Fruit fly (Drosophila melanogaster) whole organism, prepupa: ENCODE data around the gene CG3610.

Source experiments
- CG32006 ChIP-seq: fragments of 200-800 bp; sonication (Bioruptor generic); optimal IDR thresholded peaks from 3 replicates; lab custom pipeline; 2017; ENCODE audit warnings: missing biosample characterization, mild to moderate bottlenecking, missing genetic modification characterization
- CG3919 ChIP-seq: fragments of 200-800 bp; sonication (Bioruptor generic); optimal IDR thresholded peaks from 3 replicates; lab custom pipeline; 2016; ENCODE audit warnings: missing biosample characterization, missing genetic modification characterization
- CG4318 ChIP-seq: fragments of 200-800 bp; sonication (Bioruptor generic); optimal IDR thresholded peaks from 3 replicates; lab custom pipeline; 2017; ENCODE audit warnings: missing biosample characterization, mild to moderate bottlenecking, missing genetic modification characterization
- CG6792 ChIP-seq: fragments of 200-800 bp; sonication (Bioruptor generic); optimal IDR thresholded peaks from 3 replicates; lab custom pipeline; 2016; ENCODE audit warnings: missing biosample characterization, missing genetic modification characterization
- CG6808 ChIP-seq: fragments of 200-800 bp; sonication (Bioruptor generic); optimal IDR thresholded peaks from 3 replicates; lab custom pipeline; 2017; ENCODE audit warnings: missing biosample characterization, missing genetic modification characterization, mild to moderate bottlenecking, moderate library complexity, missing genetic modification reagents
- Lpt ChIP-seq: fragments of 200-800 bp; sonication (Bioruptor generic); optimal IDR thresholded peaks from 3 replicates; lab custom pipeline; 2016; ENCODE audit warnings: missing biosample characterization, missing genetic modification characterization
- dsx ChIP-seq: fragments of 200-800 bp; optimal IDR thresholded peaks from 3 replicates; lab custom pipeline; 2019; ENCODE audit warnings: missing biosample characterization, mild to moderate bottlenecking, missing genetic modification characterization, moderate library complexity; ENCODE audit not compliant: poor library complexity, severe bottlenecking
- net ChIP-seq: fragments of 200-800 bp; sonication (Bioruptor generic); optimal IDR thresholded peaks from 3 replicates; lab custom pipeline; 2016; ENCODE audit warnings: missing biosample characterization, missing genetic modification characterization

- TF ChIP-seq CG6792 (GFP tag; lab: Kevin White, UChicago) (no peak), CG6808 (GFP tag; lab: Kevin White, UChicago) (no peak), CG32006 (GFP tag; lab: Kevin White, UChicago) (no peak), CG3919 (GFP tag; lab: Kevin White, UChicago) (no peak), CG4318 (GFP tag; lab: Kevin White, UChicago) (no peak), net (GFP tag; lab: Kevin White, UChicago) (no peak), Lpt (GFP tag; lab: Kevin White, UChicago) (no peak), dsx (GFP tag; lab: Kevin White, UChicago) (no peak)
Observed at dm6 chr3R:14832256-14832655, 12.6 kb upstream of the CG3610 start.
